Fruit fly (Drosophila melanogaster): Measurements from ENCODE around the gene yip7.

Gene yip7

dm6 chr3L:5988675-5989074 is 46.3 kb upstream of the yip7 start (continued):
- TF ChIP-seq CG15514 (GFP tag; optimal IDR thresholded peaks at IDR 0.05) (no peak), pfk (GFP tag; optimal IDR thresholded peaks at IDR 0.05) (no peak), cwo (GFP tag; optimal IDR thresholded peaks at IDR 0.05) (no peak), sob (GFP tag; IDR thresholded peaks at IDR 0.05) (0 out of 2 replicates have a peak, but pooled peaks have one; percentile 29), fd64A (GFP tag; optimal IDR thresholded peaks at IDR 0.05) (peak; percentile 9), tna (GFP tag; IDR thresholded peaks at IDR 0.05; ENCODE audit: partially characterized antibody) (no peak), twi (tag; optimal IDR thresholded peaks at IDR 0.05) (no peak), CG2678 (tag; optimal IDR thresholded peaks at IDR 0.05) (peak; percentile 57), crc (GFP tag; optimal IDR thresholded peaks at IDR 0.05) (no peak), CG18476 (GFP tag; optimal IDR thresholded peaks at IDR 0.05) (no peak), B-H2 (GFP tag; optimal IDR thresholded peaks at IDR 0.05) (no peak), hbn (GFP tag; IDR thresholded peaks at IDR 0.05; ENCODE audit: partially characterized antibody) (no peak), PHDP (tag; optimal IDR thresholded peaks at IDR 0.05) (no peak), shn (GFP tag; optimal IDR thresholded peaks at IDR 0.05) (peak; percentile 17), CG1529 (GFP tag; optimal IDR thresholded peaks at IDR 0.05) (no peak), CG31441 (GFP tag; IDR thresholded peaks at IDR 0.05) (peak; percentile 25; the same call in 1 of the 2 replicates), MTF-1 (GFP tag; optimal IDR thresholded peaks at IDR 0.05; ENCODE audit: borderline replicate concordance) (peak; percentile 38), grau (tag; optimal IDR thresholded peaks at IDR 0.05) (no peak), CG5953 (GFP tag; IDR thresholded peaks at IDR 0.05) (no peak; the same call in 1 of the 2 replicates), schlank (tag; optimal IDR thresholded peaks at IDR 0.05) (no peak), Dfd (GFP tag; optimal IDR thresholded peaks at IDR 0.05) (no peak), Usf (GFP tag; optimal IDR thresholded peaks at IDR 0.05) (no peak), CG31388 (GFP tag; optimal IDR thresholded peaks at IDR 0.05) (peak; percentile 19), kay (GFP tag; optimal IDR thresholded peaks at IDR 0.05) (peak; percentile 16), gt (GFP tag; IDR thresholded peaks at IDR 0.05) (no peak), CG4617 (GFP tag; optimal IDR thresholded peaks at IDR 0.05; ENCODE audit: borderline replicate concordance) (no peak), gfzf (GFP tag; optimal IDR thresholded peaks at IDR 0.05) (no peak), Camta (GFP tag; optimal IDR thresholded peaks at IDR 0.05) (peak; percentile 34), chn (GFP tag; optimal IDR thresholded peaks at IDR 0.05) (peak; percentile 20), CG17802 (tag; optimal IDR thresholded peaks at IDR 0.05) (peak; percentile 23), CG2889 (GFP tag; IDR thresholded peaks at IDR 0.05) (no peak), bowl (GFP tag; IDR thresholded peaks at IDR 0.05) (no peak), CG7271 (tag; optimal IDR thresholded peaks at IDR 0.05) (no peak), sug (tag; optimal IDR thresholded peaks at IDR 0.05) (no peak), CoRest (tag; optimal IDR thresholded peaks at IDR 0.05) (peak; percentile 14), Antp (GFP tag; optimal IDR thresholded peaks at IDR 0.05) (no peak), Myb (GFP tag; optimal IDR thresholded peaks at IDR 0.05) (no peak), CG9215 (GFP tag; IDR thresholded peaks at IDR 0.05) (no peak), Sry-β (GFP tag; optimal IDR thresholded peaks at IDR 0.05) (no peak), dpn (GFP tag; optimal IDR thresholded peaks at IDR 0.05) (peak; percentile 13 to 20), Bdp1 (GFP tag; optimal IDR thresholded peaks at IDR 0.05) (no peak), h (optimal IDR thresholded peaks at IDR 0.05) (no peak), CG9797 (GFP tag; optimal IDR thresholded peaks at IDR 0.05) (no peak), CG43689 (GFP tag; IDR thresholded peaks at IDR 0.05) (no peak), hth (optimal IDR thresholded peaks at IDR 0.05) (no peak), CG11695 (GFP tag; IDR thresholded peaks at IDR 0.05) (0 out of 3 replicates have a peak, but pooled peaks have one; percentile 42), CG12769 (tag; optimal IDR thresholded peaks at IDR 0.05) (no peak), bsh (GFP tag; optimal IDR thresholded peaks at IDR 0.05) (peak in 1 of 2 experiments; percentile 47), CG33557 (GFP tag; optimal IDR thresholded peaks at IDR 0.05) (peak; percentile 18), CG10147 (GFP tag; optimal IDR thresholded peaks at IDR 0.05) (no peak), lmd (GFP tag; IDR thresholded peaks at IDR 0.05) (peak; percentile 56; the same call in 1 of the 2 replicates)
